Fruit fly (Drosophila melanogaster): Measurements from ENCODE around the gene CRMP.
A peak's percentile ranks its signal among the peaks of the same experiment; 100 is the strongest.

Gene CRMP

DNA sequence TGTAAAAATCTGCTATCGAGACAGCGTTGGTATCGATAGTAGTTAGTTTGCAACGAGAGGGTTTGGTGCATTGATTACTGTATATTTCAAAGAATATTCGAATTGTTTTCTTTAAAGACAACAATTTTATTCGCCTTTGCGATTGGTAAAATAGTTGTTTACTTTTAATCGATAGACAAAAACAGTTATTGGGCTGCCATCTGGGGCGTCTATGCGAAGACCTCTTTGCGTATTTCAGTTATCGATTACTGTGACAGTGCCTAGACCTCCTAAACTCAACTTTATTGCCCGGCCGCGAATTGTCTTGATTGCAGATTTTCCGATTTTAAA, 42.2 kb downstream of the CRMP start, which contains the start of gene Atu:
Atu (plus strand) TSS at position 245 of the 330 bp plus-strand sequence.
- TF ChIP-seq kah (GFP tag; optimal IDR thresholded peaks at IDR 0.05), result no peak
- no peak for TF ChIP-seq ttk (GFP tag; IDR thresholded peaks at IDR 0.05)
- no peak for TF ChIP-seq odd (GFP tag; optimal IDR thresholded peaks at IDR 0.05)
- TF ChIP-seq sd (tag; optimal IDR thresholded peaks at IDR 0.05), result peak; percentile 63
- no peak for TF ChIP-seq Bteb2 (GFP tag; optimal IDR thresholded peaks at IDR 0.05)
- TF ChIP-seq chn (GFP tag; optimal IDR thresholded peaks at IDR 0.05), result peak; percentile 39
- no peak for TF ChIP-seq eve (GFP tag; optimal IDR thresholded peaks at IDR 0.05)
- TF ChIP-seq Max (GFP tag; optimal IDR thresholded peaks at IDR 0.05), result peak; percentile 3
- TF ChIP-seq CG1647 (GFP tag; optimal IDR thresholded peaks at IDR 0.05), result peak; percentile 13
- TF ChIP-seq H2.0 (GFP tag; IDR thresholded peaks at IDR 0.05), result no peak
- TF ChIP-seq CG4404 (GFP tag; IDR thresholded peaks at IDR 0.05), result no peak
- peak; percentile 43; the same call in 1 of the 2 replicates for TF ChIP-seq CG31441 (GFP tag; IDR thresholded peaks at IDR 0.05)
- TF ChIP-seq MTF-1 (GFP tag; optimal IDR thresholded peaks at IDR 0.05; ENCODE audit: borderline replicate concordance), result no peak
- TF ChIP-seq Hr51 (GFP tag; optimal IDR thresholded peaks at IDR 0.05), result peak in 1 of 2 experiments; percentile 3
- TF ChIP-seq cato (GFP tag; optimal IDR thresholded peaks at IDR 0.05; ENCODE audit: borderline replicate concordance), result peak; percentile 12
- peak; percentile 35 for TF ChIP-seq CG13775 (GFP tag; optimal IDR thresholded peaks at IDR 0.05)
- TF ChIP-seq phol (tag; optimal IDR thresholded peaks at IDR 0.05), result peak; percentile 66
- peak; percentile 61 for TF ChIP-seq CG4820 (GFP tag; optimal IDR thresholded peaks at IDR 0.05)
- TF ChIP-seq CG13424 (tag; optimal IDR thresholded peaks at IDR 0.05), result peak; percentile 39
- no peak for TF ChIP-seq CG6813 (GFP tag; optimal IDR thresholded peaks at IDR 0.05)
- TF ChIP-seq Pdp1 (GFP tag; optimal IDR thresholded peaks at IDR 0.05), result peak in 1 of 2 experiments; percentile 42
- peak; percentile 94 for TF ChIP-seq unc-4 (GFP tag; IDR thresholded peaks at IDR 0.05; ENCODE audit: partially characterized antibody)
- TF ChIP-seq zfh1 (GFP tag; IDR thresholded peaks at IDR 0.05), result no peak
- TF ChIP-seq lilli (GFP tag; optimal IDR thresholded peaks at IDR 0.05), result peak; percentile 48
- TF ChIP-seq CG8359 (GFP tag; optimal IDR thresholded peaks at IDR 0.05; ENCODE audit: borderline replicate concordance), result no peak
- no peak for TF ChIP-seq Oaz (GFP tag; IDR thresholded peaks at IDR 0.05)
- peak; percentile 12 for TF ChIP-seq tx (GFP tag; optimal IDR thresholded peaks at IDR 0.05)
- no peak for TF ChIP-seq croc (GFP tag; conservative IDR thresholded peaks at IDR 0.05)
- no peak for TF ChIP-seq CG7372 (GFP tag; IDR thresholded peaks at IDR 0.05)
- TF ChIP-seq CG8388 (GFP tag; optimal IDR thresholded peaks at IDR 0.05), result no peak
- peak; percentile 32 for TF ChIP-seq Dad (GFP tag; optimal IDR thresholded peaks at IDR 0.05)
- no peak for TF ChIP-seq CG10431 (GFP tag; optimal IDR thresholded peaks at IDR 0.05)
- TF ChIP-seq dpn (GFP tag; optimal IDR thresholded peaks at IDR 0.05), result peak in 1 of 2 experiments; percentile 16
- no peak for TF ChIP-seq CG7987 (GFP tag; optimal IDR thresholded peaks at IDR 0.05)
- no peak for TF ChIP-seq CG3065 (GFP tag; optimal IDR thresholded peaks at IDR 0.05)
- no peak for TF ChIP-seq ap (GFP tag; IDR thresholded peaks at IDR 0.05)
- TF ChIP-seq CG9797 (GFP tag; optimal IDR thresholded peaks at IDR 0.05), result peak; percentile 19
- TF ChIP-seq Drgx (GFP tag; IDR thresholded peaks at IDR 0.05), result no peak
- no peak for TF ChIP-seq eyg (GFP tag; optimal IDR thresholded peaks at IDR 0.05)
- no peak for TF ChIP-seq CG6175 (GFP tag; IDR thresholded peaks at IDR 0.05)
- TF ChIP-seq ac (GFP tag; optimal IDR thresholded peaks at IDR 0.05), result no peak
- TF ChIP-seq en (GFP tag; optimal IDR thresholded peaks at IDR 0.05), result no peak
- no peak for TF ChIP-seq CG13624 (GFP tag; optimal IDR thresholded peaks at IDR 0.05)
- TF ChIP-seq CG7357 (GFP tag; IDR thresholded peaks at IDR 0.05), result no peak
- TF ChIP-seq CG2202 (tag; optimal IDR thresholded peaks at IDR 0.05), result no peak
- no peak for TF ChIP-seq CG17568 (GFP tag; optimal IDR thresholded peaks at IDR 0.05)
- TF ChIP-seq Lim3 (GFP tag; IDR thresholded peaks at IDR 0.05), result no peak
- TF ChIP-seq vfl (GFP tag; optimal IDR thresholded peaks at IDR 0.05), result no peak
- no peak for TF ChIP-seq crol (GFP tag; IDR thresholded peaks at IDR 0.05)
- no peak for TF ChIP-seq seq (GFP tag; IDR thresholded peaks at IDR 0.05)
- TF ChIP-seq stwl (tag; optimal IDR thresholded peaks at IDR 0.05), result peak; percentile 60
- TF ChIP-seq usp (GFP tag; optimal IDR thresholded peaks at IDR 0.05), result no peak
